Fruit fly (Drosophila melanogaster) whole organism, wandering third instar larva: Measurements from ENCODE around the gene lap.

Experiments used
- Dfd ChIP-seq: fragments of >200 bp; optimal IDR thresholded peaks from 2 replicates; lab custom pipeline; 2017; ENCODE audit warnings: missing biosample characterization, missing genetic modification characterization
- Dif ChIP-seq: fragments of 200-275, 200-300 bp; sonication (Bioruptor generic); optimal IDR thresholded peaks from 2 replicates; lab custom pipeline; 2018; ENCODE audit warnings: missing biosample characterization, missing genetic modification characterization; ENCODE audit not compliant: partially characterized antibody
- Hnf4 ChIP-seq: fragments of 200-800 bp; sonication (Bioruptor generic); optimal IDR thresholded peaks from 2 replicates; lab custom pipeline; 2016; ENCODE audit warnings: missing biosample characterization, mild to moderate bottlenecking, missing genetic modification characterization
- Jra ChIP-seq: sonication (Bioruptor generic); optimal IDR thresholded peaks from 2 replicates; lab custom pipeline; 2016; ENCODE audit warnings: missing biosample characterization, missing genetic modification characterization
- Myc ChIP-seq: fragments of >200 bp; optimal IDR thresholded peaks from 2 replicates; lab custom pipeline; 2017
- N ChIP-seq: fragments of >200 bp; optimal IDR thresholded peaks from 2 replicates; lab custom pipeline; 2018; ENCODE audit warnings: missing biosample characterization, missing external identifiers, missing genetic modification characterization
- OdsH ChIP-seq: fragments of 200-800 bp; sonication (Bioruptor generic); optimal IDR thresholded peaks from 2 replicates; lab custom pipeline; 2016; ENCODE audit warnings: missing biosample characterization, mild to moderate bottlenecking, missing genetic modification characterization
- dmrt93B ChIP-seq: fragments of 200-800 bp; sonication (Bioruptor generic); optimal IDR thresholded peaks from 2 replicates; lab custom pipeline; 2018; ENCODE audit warnings: missing biosample characterization, mild to moderate bottlenecking, missing genetic modification characterization
- ey ChIP-seq: fragments of 200-800 bp; sonication (Bioruptor generic); optimal IDR thresholded peaks from 2 replicates; lab custom pipeline; 2016; ENCODE audit warnings: missing biosample characterization, missing genetic modification characterization
- h ChIP-seq: fragments of 200-800 bp; sonication (Bioruptor generic); optimal IDR thresholded peaks from 3 replicates; lab custom pipeline; 2016; ENCODE audit warnings: missing biosample characterization, mild to moderate bottlenecking, missing genetic modification characterization
- jim ChIP-seq: fragments of 175-275, 200-325 bp; sonication (Bioruptor generic); optimal IDR thresholded peaks from 2 replicates; lab custom pipeline; 2016; ENCODE audit warnings: missing biosample characterization, mild to moderate bottlenecking, missing genetic modification characterization
- lola ChIP-seq: fragments of >200 bp; optimal IDR thresholded peaks from 2 replicates; lab custom pipeline; 2017; ENCODE audit warnings: missing biosample characterization, missing genetic modification characterization
- sage ChIP-seq: fragments of 200-800 bp; sonication (Bioruptor generic); optimal IDR thresholded peaks from 2 replicates; lab custom pipeline; 2016; ENCODE audit warnings: missing biosample characterization, mild to moderate bottlenecking, missing genetic modification characterization
- usp ChIP-seq: fragments of >200 bp; optimal IDR thresholded peaks from 2 replicates; lab custom pipeline; 2017; ENCODE audit warnings: missing biosample characterization, missing genetic modification characterization

DNA sequence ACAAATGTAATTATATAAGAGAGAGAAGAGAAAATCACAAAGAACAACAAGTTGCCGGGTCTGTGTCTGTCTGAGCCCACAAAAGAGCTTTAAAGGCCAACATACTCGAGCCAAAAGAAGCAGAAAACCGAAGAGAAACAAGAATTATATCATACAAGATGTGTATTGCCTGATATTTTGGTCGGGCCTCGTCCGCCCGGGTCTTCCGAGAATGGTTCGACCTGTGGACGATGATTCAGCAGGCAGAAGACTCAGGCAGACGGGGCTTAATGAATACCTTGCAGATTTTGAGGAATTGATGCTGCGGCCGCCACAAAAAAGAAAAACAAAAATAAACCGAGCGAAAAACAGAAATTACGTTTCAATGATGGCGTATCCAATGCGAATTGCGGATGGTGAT lies 13.8 kb upstream of the lap start:
- TF ChIP-seq Jra (GFP tag; lab: Kevin White, UChicago), result no peak
- no peak for TF ChIP-seq jim (GFP tag; lab: Kevin White, UChicago)
- TF ChIP-seq Myc, result no peak
- TF ChIP-seq OdsH (GFP tag; lab: Kevin White, UChicago), result no peak
- TF ChIP-seq lola (GFP tag; lab: Kevin White, UChicago), result no peak
- TF ChIP-seq dmrt93B (GFP tag; lab: Kevin White, UChicago), result no peak
- TF ChIP-seq usp, result no peak
- no peak for TF ChIP-seq sage (GFP tag; lab: Kevin White, UChicago)
- TF ChIP-seq N (GFP tag; lab: Kevin White, UChicago), result no peak
- TF ChIP-seq ey (GFP tag; lab: Kevin White, UChicago), result no peak
- TF ChIP-seq Hnf4 (GFP tag; lab: Kevin White, UChicago), result no peak
- TF ChIP-seq h (GFP tag; lab: Kevin White, UChicago), result no peak
- TF ChIP-seq Dif (GFP tag; lab: Kevin White, UChicago), result no peak
- TF ChIP-seq Dfd (GFP tag; lab: Kevin White, UChicago), result no peak
